Fruit fly (Drosophila melanogaster) whole organism, embryonic: Measurements from ENCODE around the gene mAChR-C.

Experiments used
- Antp ChIP-seq: fragments of 200-800 bp; sonication (Bioruptor generic); optimal IDR thresholded peaks from 3 replicates; lab custom pipeline; 2016; ENCODE audit warnings: missing biosample characterization, missing genetic modification characterization
- Bgb ChIP-seq: fragments of 200-800 bp; sonication (Bioruptor generic); IDR thresholded peaks from 2 replicates; pipeline ENCODE4 v1.3.6; 2022; ENCODE audit warnings: missing biosample characterization, missing genetic modification characterization; ENCODE audit not compliant: partially characterized antibody
- Bteb2 ChIP-seq: fragments of 200-800 bp; sonication (Bioruptor generic); optimal IDR thresholded peaks from 2 replicates; lab custom pipeline; 2016; ENCODE audit warnings: missing biosample characterization, missing genetic modification characterization
- CG10979 ChIP-seq: fragments of 200-800 bp; sonication (Bioruptor generic); optimal IDR thresholded peaks from 2 replicates; lab custom pipeline; 2018; ENCODE audit warnings: missing biosample characterization, mild to moderate bottlenecking, missing genetic modification characterization, moderate library complexity
- CG15011 ChIP-seq: fragments of 200-800 bp; sonication (Bioruptor generic); optimal IDR thresholded peaks from 3 replicates; lab custom pipeline; 2018; ENCODE audit warnings: missing biosample characterization, mild to moderate bottlenecking, missing genetic modification characterization
- CG1603 ChIP-seq: fragments of 200-800 bp; sonication (Bioruptor generic); optimal IDR thresholded peaks from 2 replicates; lab custom pipeline; 2019; ENCODE audit warnings: missing biosample characterization, mild to moderate bottlenecking, missing genetic modification characterization, moderate library complexity
- CG1647 ChIP-seq: fragments of 200-800 bp; sonication (Bioruptor generic); optimal IDR thresholded peaks from 3 replicates; lab custom pipeline; 2016; ENCODE audit warnings: missing biosample characterization, missing genetic modification characterization
- CG16779 ChIP-seq: fragments of 200-800 bp; sonication (Bioruptor generic); IDR thresholded peaks from 2 replicates; pipeline ENCODE4 v1.3.6; 2022; ENCODE audit warnings: missing biosample characterization, missing genetic modification characterization
- CG16815 ChIP-seq: fragments of 200-800 bp; sonication (Bioruptor generic); optimal IDR thresholded peaks from 3 replicates; lab custom pipeline; 2017; ENCODE audit warnings: missing biosample characterization, mild to moderate bottlenecking, missing genetic modification characterization
- CG17385 ChIP-seq: fragments of 200-800 bp; sonication (Bioruptor generic); optimal IDR thresholded peaks from 3 replicates; lab custom pipeline; 2018; ENCODE audit warnings: missing biosample characterization, mild to moderate bottlenecking, missing genetic modification characterization
- CG2116 ChIP-seq: fragments of 200-800 bp; sonication (Bioruptor generic); optimal IDR thresholded peaks from 3 replicates; lab custom pipeline; 2018; ENCODE audit warnings: missing biosample characterization, mild to moderate bottlenecking, missing genetic modification characterization
- CG3065 ChIP-seq: fragments of 200-800 bp; sonication (Bioruptor generic); optimal IDR thresholded peaks from 2 replicates; lab custom pipeline; 2016; ENCODE audit warnings: missing biosample characterization, missing genetic modification characterization
- CG31224 ChIP-seq: fragments of 200-800 bp; sonication (Bioruptor generic); IDR thresholded peaks from 2 replicates; pipeline ENCODE4 v1.3.6; 2022; ENCODE audit warnings: missing biosample characterization, missing genetic modification characterization
- CG33557 ChIP-seq: fragments of 200-800 bp; sonication (Bioruptor generic); optimal IDR thresholded peaks from 2 replicates; lab custom pipeline; 2019; ENCODE audit warnings: missing biosample characterization, mild to moderate bottlenecking, missing genetic modification characterization, moderate library complexity
- CG3726 ChIP-seq: fragments of 200-800 bp; sonication (Bioruptor generic); IDR thresholded peaks from 3 replicates; pipeline ENCODE4, ENCODE4 v1.3.6; 2022; ENCODE audit warnings: missing biosample characterization, missing genetic modification characterization
- CG3847 ChIP-seq: fragments of 200-800 bp; sonication (Bioruptor generic); IDR thresholded peaks from 2 replicates; pipeline ENCODE4 v1.3.6; 2022; ENCODE audit warnings: missing biosample characterization, missing genetic modification characterization
- CG6272 ChIP-seq: fragments of 200-800 bp; sonication (Bioruptor generic); IDR thresholded peaks from 2 replicates; pipeline ENCODE4 v1.3.6; 2022; ENCODE audit warnings: missing biosample characterization, missing genetic modification characterization
- CG7839 ChIP-seq: fragments of 200-800 bp; sonication (Bioruptor generic); optimal IDR thresholded peaks from 3 replicates; lab custom pipeline; 2018; ENCODE audit warnings: missing biosample characterization, mild to moderate bottlenecking, missing genetic modification characterization, moderate library complexity
- CG8359 ChIP-seq: fragments of 200-800 bp; sonication (Bioruptor generic); optimal IDR thresholded peaks from 2 replicates; lab custom pipeline; 2017; ENCODE audit warnings: missing biosample characterization, mild to moderate bottlenecking, missing genetic modification characterization, borderline replicate concordance
- CG9215 ChIP-seq: fragments of 200-800 bp; sonication (Bioruptor generic); IDR thresholded peaks from 2 replicates; pipeline ENCODE4 v1.3.6; 2022; ENCODE audit warnings: missing biosample characterization, missing genetic modification characterization
- CG9797 ChIP-seq: fragments of 200-800 bp; sonication (Bioruptor generic); optimal IDR thresholded peaks from 3 replicates; lab custom pipeline; 2018; ENCODE audit warnings: missing biosample characterization, mild to moderate bottlenecking, missing genetic modification characterization
- CG9876 ChIP-seq: fragments of 200-800 bp; sonication (Bioruptor generic); optimal IDR thresholded peaks from 2 replicates; lab custom pipeline; 2016; ENCODE audit warnings: missing biosample characterization, missing genetic modification characterization
- CrebB ChIP-seq: fragments of 200-800 bp; sonication (Bioruptor generic); optimal IDR thresholded peaks from 3 replicates; lab custom pipeline; 2018; ENCODE audit warnings: missing biosample characterization, mild to moderate bottlenecking, missing genetic modification characterization
- D19A ChIP-seq: fragments of 200-800 bp; optimal IDR thresholded peaks from 3 replicates; lab custom pipeline; 2019; ENCODE audit warnings: missing biosample characterization, mild to moderate bottlenecking, missing genetic modification characterization, moderate library complexity
- E2f1 ChIP-seq: fragments of 200-800 bp; sonication (Bioruptor generic); IDR thresholded peaks from 2 replicates; pipeline ENCODE4 v1.3.6; 2022; ENCODE audit warnings: missing biosample characterization, missing genetic modification characterization
- MBD-R2 ChIP-seq: fragments of 200-800 bp; sonication (Bioruptor generic); IDR thresholded peaks from 2 replicates; pipeline ENCODE4 v1.3.6; 2022; ENCODE audit warnings: missing biosample characterization, missing genetic modification characterization
- Mrtf ChIP-seq: fragments of 200-800 bp; sonication (Bioruptor generic); IDR thresholded peaks from 3 replicates; pipeline ENCODE4 v1.3.6; 2022; ENCODE audit warnings: missing biosample characterization, missing genetic modification characterization
- Myb ChIP-seq: fragments of 200-800 bp; sonication (Bioruptor generic); optimal IDR thresholded peaks from 2 replicates; lab custom pipeline; 2016; ENCODE audit warnings: missing biosample characterization, missing genetic modification characterization
- Oli ChIP-seq: fragments of 200-800 bp; sonication (Bioruptor generic); optimal IDR thresholded peaks from 2 replicates; lab custom pipeline; 2018; ENCODE audit warnings: missing biosample characterization, mild to moderate bottlenecking, missing genetic modification characterization, moderate library complexity
- Rx ChIP-seq: fragments of 200-800 bp; sonication (Bioruptor generic); IDR thresholded peaks from 2 replicates; pipeline ENCODE4 v1.3.6; 2022; ENCODE audit warnings: missing biosample characterization, missing genetic modification characterization
- Six4 ChIP-seq: fragments of 200-800 bp; sonication (Bioruptor generic); optimal IDR thresholded peaks from 2 replicates; lab custom pipeline; 2016; ENCODE audit warnings: missing biosample characterization, missing genetic modification characterization
- Ssrp ChIP-seq: fragments of 200-800 bp; sonication (Bioruptor generic); optimal IDR thresholded peaks from 2 replicates; lab custom pipeline; 2018; ENCODE audit warnings: missing biosample characterization, mild to moderate bottlenecking, missing genetic modification characterization, moderate library complexity
- Xrp1 ChIP-seq: fragments of 200-800 bp; sonication (Bioruptor generic); IDR thresholded peaks from 2 replicates; pipeline ENCODE4 v1.3.6; 2022; ENCODE audit warnings: missing biosample characterization, missing genetic modification characterization
- ase ChIP-seq: fragments of 200-800 bp; sonication (Bioruptor generic); IDR thresholded peaks from 3 replicates; pipeline ENCODE4 v1.3.6; 2022; ENCODE audit warnings: missing biosample characterization, missing genetic modification characterization
- bcd ChIP-seq: fragments of 200-800 bp; sonication (Bioruptor generic); optimal IDR thresholded peaks from 2 replicates; lab custom pipeline; 2017; ENCODE audit warnings: missing biosample characterization, mild to moderate bottlenecking, missing genetic modification characterization
- cad ChIP-seq: fragments of >200 bp; optimal IDR thresholded peaks from 2 replicates; lab custom pipeline; 2017; ENCODE audit warnings: missing biosample characterization, missing genetic modification characterization
- croc ChIP-seq: fragments of 200-800 bp; sonication (Bioruptor generic); conservative IDR thresholded peaks from 3 replicates; pipeline ENCODE4 v1.3.6; 2022; ENCODE audit warnings: missing biosample characterization, missing genetic modification characterization
- dm ChIP-seq: fragments of 200-800 bp; sonication (Bioruptor generic); optimal IDR thresholded peaks from 3 replicates; lab custom pipeline; 2016; ENCODE audit warnings: missing biosample characterization, missing genetic modification characterization
- dmrt11E ChIP-seq: fragments of 200-800 bp; sonication (Bioruptor generic); optimal IDR thresholded peaks from 3 replicates; lab custom pipeline; 2018; ENCODE audit warnings: missing biosample characterization, mild to moderate bottlenecking, missing genetic modification characterization, moderate library complexity
- dpn ChIP-seq, 2 experiments: fragments of 200-800 bp; sonication (Bioruptor generic); optimal IDR thresholded peaks; 3 replicates each; lab custom pipeline; 2016; ENCODE audit warnings: missing biosample characterization in 2 of 2, missing genetic modification characterization in 2 of 2
- exex ChIP-seq: fragments of 200-800 bp; sonication (Bioruptor generic); optimal IDR thresholded peaks from 4 replicates; lab custom pipeline; 2018; ENCODE audit warnings: missing biosample characterization, mild to moderate bottlenecking, missing genetic modification characterization, moderate library complexity
- gcm ChIP-seq: fragments of 200-800 bp; sonication (Bioruptor generic); optimal IDR thresholded peaks from 2 replicates; lab custom pipeline; 2019; ENCODE audit warnings: missing biosample characterization, mild to moderate bottlenecking, missing genetic modification characterization, moderate library complexity
- gem ChIP-seq: fragments of 200-800 bp; sonication (Bioruptor generic); optimal IDR thresholded peaks from 2 replicates; lab custom pipeline; 2019; ENCODE audit warnings: missing biosample characterization, mild to moderate bottlenecking, missing genetic modification characterization, moderate library complexity
- inv ChIP-seq: fragments of 200-800 bp; sonication (Bioruptor generic); IDR thresholded peaks from 2 replicates; pipeline ENCODE4 v1.3.6; 2022; ENCODE audit warnings: missing biosample characterization, missing genetic modification characterization; ENCODE audit not compliant: partially characterized antibody
- lbe ChIP-seq: fragments of 200-800 bp; sonication (Bioruptor generic); optimal IDR thresholded peaks from 2 replicates; lab custom pipeline; 2016; ENCODE audit warnings: missing biosample characterization, mild to moderate bottlenecking, missing genetic modification characterization
- nerfin-1 ChIP-seq: fragments of 200-800 bp; sonication (Bioruptor generic); optimal IDR thresholded peaks from 3 replicates; lab custom pipeline; 2019; ENCODE audit warnings: missing biosample characterization, mild to moderate bottlenecking, missing genetic modification characterization, moderate library complexity
- pnt ChIP-seq: fragments of 200-800 bp; sonication (Bioruptor generic); optimal IDR thresholded peaks from 3 replicates; lab custom pipeline; 2016; ENCODE audit warnings: missing biosample characterization, missing genetic modification characterization
- psq ChIP-seq: fragments of 200-800 bp; sonication (Bioruptor generic); optimal IDR thresholded peaks from 2 replicates; lab custom pipeline; 2017; ENCODE audit warnings: missing biosample characterization, missing genetic modification characterization
- toy ChIP-seq: fragments of 200-800 bp; sonication (Bioruptor generic); IDR thresholded peaks from 2 replicates; pipeline ENCODE4 v1.3.6; 2022; ENCODE audit warnings: missing biosample characterization, missing genetic modification characterization
- wor ChIP-seq: fragments of 200-800 bp; sonication (Bioruptor generic); IDR thresholded peaks from 2 replicates; pipeline ENCODE4 v1.3.6; 2022; ENCODE audit warnings: missing biosample characterization, missing genetic modification characterization

mAChR-C gene

dm6 chrX:6793390-6793789 is 39.1 kb downstream of the mAChR-C start (continued):
- TF ChIP-seq CG17385 (GFP tag; lab: Kevin White, UChicago) (peak; percentile 68), CG10979 (tag; lab: Kevin White, UChicago) (peak; percentile 21), Ssrp (tag; lab: Kevin White, UChicago) (peak; percentile 58), nerfin-1 (peak; percentile 42), dmrt11E (tag; lab: Kevin White, UChicago) (no peak), Myb (GFP tag; lab: Kevin White, UChicago) (peak; percentile 61), E2f1 (GFP tag; lab: Robert Waterston, UW) (peak; percentile 53; the same call in 1 of the 2 replicates), dpn (GFP tag; optimal IDR thresholded peaks at IDR 0.05; lab: Kevin White, UChicago) (peak; percentile 79 to 80), Bgb (GFP tag; lab: Robert Waterston, UW) (no peak), CG9876 (peak; percentile 47), cad (no peak), CG1647 (GFP tag; lab: Kevin White, UChicago) (peak; percentile 58), CrebB (tag; lab: Kevin White, UChicago) (peak; percentile 38), CG15011 (GFP tag; lab: Kevin White, UChicago) (peak; percentile 44), Antp (peak; percentile 69), MBD-R2 (GFP tag; lab: Robert Waterston, UW) (peak; percentile 52; the same call in 1 of the 2 replicates), Six4 (GFP tag; lab: Kevin White, UChicago) (peak; percentile 36), gcm (GFP tag; lab: Kevin White, UChicago) (peak; percentile 32), CG1603 (tag; lab: Kevin White, UChicago) (peak; percentile 81), D19A (tag; lab: Kevin White, UChicago) (no peak), pnt (peak; percentile 54), lbe (GFP tag; lab: Kevin White, UChicago) (no peak), CG3847 (GFP tag; lab: Robert Waterston, UW) (peak; percentile 70), CG7839 (peak; percentile 79), bcd (GFP tag; lab: Kevin White, UChicago) (peak; percentile 67), CG16815 (GFP tag; lab: Kevin White, UChicago) (no peak), ase (peak; percentile 65; the same call in 2 of the 3 replicates), Mrtf (GFP tag; lab: Robert Waterston, UW) (peak; percentile 74; the same call in 2 of the 3 replicates), toy (GFP tag; lab: Robert Waterston, UW) (peak; percentile 65), CG3065 (GFP tag; lab: Kevin White, UChicago) (peak; percentile 12), inv (GFP tag; lab: Robert Waterston, UW) (no peak), CG6272 (GFP tag; lab: Robert Waterston, UW) (peak; percentile 49; the same call in 1 of the 2 replicates), CG8359 (no peak), CG9797 (no peak), CG33557 (GFP tag; lab: Kevin White, UChicago) (no peak), Xrp1 (GFP tag; lab: Robert Waterston, UW) (peak; percentile 69), CG3726 (no peak), CG31224 (GFP tag; lab: Robert Waterston, UW) (peak; percentile 68; the same call in 1 of the 2 replicates), dm (GFP tag; lab: Kevin White, UChicago) (peak; percentile 24), Rx (GFP tag; lab: Robert Waterston, UW) (peak; percentile 72), wor (GFP tag; lab: Robert Waterston, UW) (peak; percentile 58), exex (tag; lab: Kevin White, UChicago) (peak; percentile 14), psq (peak; percentile 0), Oli (tag; lab: Kevin White, UChicago) (peak; percentile 65), gem (tag; lab: Kevin White, UChicago) (peak; percentile 80), Bteb2 (GFP tag; lab: Kevin White, UChicago) (peak; percentile 64), CG2116 (no peak), CG9215 (peak; percentile 68), croc (GFP tag; lab: Robert Waterston, UW) (peak; percentile 41; the same call in 1 of the 3 replicates), CG16779 (peak; percentile 37; the same call in 1 of the 2 replicates)
